Worm (Caenorhabditis elegans): ENCODE results near the gene Y53G8AR.8.

- TF ChIP-seq flt-1 (GFP tag; IDR thresholded peaks at IDR 0.05) (no peak), B0310.2 (tag; optimal IDR thresholded peaks at IDR 0.05) (no peak)
Observed at ce11 chrIII:3248307-3249037, 45.7 kb downstream of the Y53G8AR.8 start, which contains the start of gene nduf-9.

Data from whole organism, early embryonic.